Worm (Caenorhabditis elegans) whole organism, early embryonic: ENCODE data around the gene kreg-1.

ENCODE experiments used
- ama-1 ChIP-seq: fragments of 150-350 bp; optimal IDR thresholded peaks from 2 replicates; lab custom pipeline; 2014
- ceh-13 ChIP-seq: fragments of 200-800 bp; sonication (Bioruptor generic); optimal IDR thresholded peaks from 2 replicates; lab custom pipeline; 2018; ENCODE audit warnings: mild to moderate bottlenecking, missing genetic modification characterization, missing compliant biosample characterization
- ceh-36 ChIP-seq: sonication (generic microtip); optimal IDR thresholded peaks from 2 replicates; lab custom pipeline; 2016; ENCODE audit warnings: missing genetic modification characterization, inconsistent platforms, missing compliant biosample characterization
- ets-7 ChIP-seq: sonication (generic microtip); optimal IDR thresholded peaks from 2 replicates; lab custom pipeline; 2016; ENCODE audit warnings: missing genotype, missing genetic modification characterization, missing compliant biosample characterization
- hmbx-1 ChIP-seq: sonication (generic microtip); optimal IDR thresholded peaks from 2 replicates; lab custom pipeline; 2016; ENCODE audit warnings: mild to moderate bottlenecking, missing genetic modification characterization, missing compliant biosample characterization
- hmg-4 ChIP-seq: fragments of 200-800 bp; sonication (Bioruptor generic); optimal IDR thresholded peaks from 2 replicates; lab custom pipeline; 2018; ENCODE audit warnings: mild to moderate bottlenecking, missing genetic modification characterization, missing compliant biosample characterization
- pes-1 ChIP-seq: fragments of 200-800 bp; sonication (Bioruptor generic); IDR thresholded peaks from 2 replicates; pipeline ENCODE4 v1.3.6; 2022; ENCODE audit warnings: missing genetic modification reagents, missing genetic modification characterization, missing compliant biosample characterization
- scrt-1 ChIP-seq: fragments of 200-800 bp; sonication (Bioruptor generic); IDR thresholded peaks from 2 replicates; pipeline ENCODE4 v1.3.6; 2022; ENCODE audit warnings: missing genetic modification characterization, missing compliant biosample characterization
- sea-1 ChIP-seq: fragments of 200-800 bp; sonication (Bioruptor generic); conservative IDR thresholded peaks from 2 replicates; pipeline ENCODE4 v1.3.6; 2022; ENCODE audit warnings: missing genetic modification characterization, missing compliant biosample characterization
- tra-4 ChIP-seq: sonication (generic microtip); optimal IDR thresholded peaks from 2 replicates; lab custom pipeline; 2017; ENCODE audit warnings: missing genetic modification characterization, missing compliant biosample characterization

- no peak for TF ChIP-seq ceh-36 (tag; lab: Kevin White, UChicago)
- TF ChIP-seq scrt-1 (GFP tag; lab: Robert Waterston, UW) = no peak
- no peak for TF ChIP-seq ceh-13 (GFP tag; lab: Kevin White, UChicago)
- no peak for TF ChIP-seq ama-1 (lab: Kevin White, UChicago)
- no peak for TF ChIP-seq hmg-4
- TF ChIP-seq pes-1 (GFP tag; lab: Robert Waterston, UW) = no peak
- no peak for TF ChIP-seq hmbx-1
- TF ChIP-seq sea-1 (GFP tag; lab: Robert Waterston, UW) = no peak
- no peak for TF ChIP-seq tra-4
- no peak for TF ChIP-seq ets-7
These were observed 5.3 kb downstream of the kreg-1 start for ce11 chrX:8714845-8715244.
